Worm (Caenorhabditis elegans): ENCODE data around the gene arc-1.

DNA sequence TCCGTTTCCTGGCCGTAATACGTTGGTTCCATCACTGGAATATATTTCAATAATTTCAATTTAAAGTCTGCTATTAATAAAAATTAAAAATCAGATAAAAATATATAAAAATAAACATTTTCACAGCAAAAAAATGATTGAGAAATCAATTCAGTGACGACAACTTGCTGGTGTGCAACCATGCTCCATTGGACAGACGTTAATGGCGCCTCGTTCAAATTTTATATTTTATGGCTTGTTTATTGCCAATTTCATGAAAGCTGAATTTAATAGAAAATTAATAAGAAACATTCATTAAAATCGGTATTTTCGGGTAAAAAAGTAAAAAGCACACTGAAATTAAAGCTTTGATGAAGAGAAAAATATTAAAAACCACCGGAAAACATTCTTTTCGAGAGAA lies 31.4 kb downstream of the arc-1 start, which contains the start of gene Y53C12A.3:
- TF ChIP-seq ztf-28 (GFP tag; IDR thresholded peaks at IDR 0.05) (no peak), rcor-1 (GFP tag; IDR thresholded peaks at IDR 0.05) (no peak), dox-1 (GFP tag; IDR thresholded peaks at IDR 0.05) (no peak), C06A6.2 (GFP tag; conservative IDR thresholded peaks at IDR 0.05) (no peak), let-526 (GFP tag; IDR thresholded peaks at IDR 0.05) (no peak), unc-62 (GFP tag; optimal IDR thresholded peaks at IDR 0.05) (no peak)

All from whole organism, young adult.